Fruit fly (Drosophila melanogaster): ENCODE measurements around the gene CG6051.

The CG6051 gene

dm6 chr3R:27099579-27099978, 51.3 kb downstream of the CG6051 start, which contains the start of gene eater:
TSS of gene eater (minus strand) at chr3R:27099679.
- TF ChIP-seq fru (GFP tag; optimal IDR thresholded peaks at IDR 0.05) (no peak), Jra (GFP tag; optimal IDR thresholded peaks at IDR 0.05) (no peak), Myc (optimal IDR thresholded peaks at IDR 0.05) (no peak), dmrt93B (GFP tag; optimal IDR thresholded peaks at IDR 0.05) (no peak), psq (GFP tag; optimal IDR thresholded peaks at IDR 0.05) (no peak), dl (GFP tag; optimal IDR thresholded peaks at IDR 0.05; ENCODE audit: insufficient read depth in 1 of 2, partially characterized antibody in 2 of 2) (no peak), Mio (GFP tag; optimal IDR thresholded peaks at IDR 0.05) (no peak), lola (GFP tag; optimal IDR thresholded peaks at IDR 0.05) (no peak), HLH106 (tag; optimal IDR thresholded peaks at IDR 0.05) (no peak), br (GFP tag; optimal IDR thresholded peaks at IDR 0.05) (no peak), h (GFP tag; optimal IDR thresholded peaks at IDR 0.05) (no peak), brk (GFP tag; optimal IDR thresholded peaks at IDR 0.05) (no peak), CG9705 (GFP tag; optimal IDR thresholded peaks at IDR 0.05) (no peak), Hr83 (GFP tag; optimal IDR thresholded peaks at IDR 0.05; ENCODE audit: poor library complexity, severe bottlenecking) (no peak), OdsH (GFP tag; optimal IDR thresholded peaks at IDR 0.05) (no peak), Hr78 (GFP tag; optimal IDR thresholded peaks at IDR 0.05) (no peak), pan (optimal IDR thresholded peaks at IDR 0.05) (no peak), N (GFP tag; optimal IDR thresholded peaks at IDR 0.05) (no peak), sv (GFP tag; optimal IDR thresholded peaks at IDR 0.05) (no peak), jim (GFP tag; optimal IDR thresholded peaks at IDR 0.05) (no peak)

dm6 chr3R:27098638-27099037, 52.2 kb downstream of the CG6051 start:
- TF ChIP-seq foxo (GFP tag; optimal IDR thresholded peaks at IDR 0.05) (no peak), Dif (GFP tag; optimal IDR thresholded peaks at IDR 0.05; ENCODE audit: partially characterized antibody) (no peak), psq (GFP tag; optimal IDR thresholded peaks at IDR 0.05) (no peak), brk (GFP tag; optimal IDR thresholded peaks at IDR 0.05) (no peak), CG32264 (GFP tag; optimal IDR thresholded peaks at IDR 0.05) (no peak), Hr78 (GFP tag; optimal IDR thresholded peaks at IDR 0.05) (no peak), h (GFP tag; optimal IDR thresholded peaks at IDR 0.05) (no peak), dl (GFP tag; optimal IDR thresholded peaks at IDR 0.05; ENCODE audit: insufficient read depth in 1 of 2, partially characterized antibody in 2 of 2) (no peak), dsf (GFP tag; optimal IDR thresholded peaks at IDR 0.05; ENCODE audit: borderline replicate concordance) (no peak), lola (GFP tag; optimal IDR thresholded peaks at IDR 0.05) (no peak), sage (GFP tag; optimal IDR thresholded peaks at IDR 0.05) (no peak), tai (GFP tag; optimal IDR thresholded peaks at IDR 0.05) (no peak), CG9705 (GFP tag; optimal IDR thresholded peaks at IDR 0.05) (no peak), pan (optimal IDR thresholded peaks at IDR 0.05) (no peak), jim (GFP tag; optimal IDR thresholded peaks at IDR 0.05) (no peak), Hnf4 (GFP tag; optimal IDR thresholded peaks at IDR 0.05) (no peak), ey (GFP tag; optimal IDR thresholded peaks at IDR 0.05) (no peak), Dfd (GFP tag; optimal IDR thresholded peaks at IDR 0.05) (no peak), Mio (GFP tag; optimal IDR thresholded peaks at IDR 0.05) (no peak)

- no peak for TF ChIP-seq woc (GFP tag; optimal IDR thresholded peaks at IDR 0.05)
- TF ChIP-seq N (GFP tag; optimal IDR thresholded peaks at IDR 0.05) = no peak
- no peak for TF ChIP-seq Jra (GFP tag; optimal IDR thresholded peaks at IDR 0.05)
- TF ChIP-seq dl (GFP tag; optimal IDR thresholded peaks at IDR 0.05; ENCODE audit: insufficient read depth in 1 of 2, partially characterized antibody in 2 of 2) = no peak
- TF ChIP-seq Hr83 (GFP tag; optimal IDR thresholded peaks at IDR 0.05; ENCODE audit: poor library complexity, severe bottlenecking) = no peak
- no peak for TF ChIP-seq CG32264 (GFP tag; optimal IDR thresholded peaks at IDR 0.05)
- TF ChIP-seq h (GFP tag; optimal IDR thresholded peaks at IDR 0.05) = no peak
- TF ChIP-seq br (GFP tag; optimal IDR thresholded peaks at IDR 0.05) = no peak
Observed at dm6 chr3R:27094233-27094632, 56.6 kb downstream of the CG6051 start, which contains the start of gene CG14259. TSS of gene CG14259 (plus strand) at chr3R:27094533.

dm6 chr3R:27092843-27093242, 58.0 kb downstream of the CG6051 start, which contains the start of gene CG14258:
TSS of gene CG14258 (plus strand) at chr3R:27093143.
- TF ChIP-seq sv (GFP tag; optimal IDR thresholded peaks at IDR 0.05) (no peak), CG9705 (GFP tag; optimal IDR thresholded peaks at IDR 0.05) (no peak), usp (GFP tag; optimal IDR thresholded peaks at IDR 0.05) (no peak), dmrt93B (GFP tag; optimal IDR thresholded peaks at IDR 0.05) (no peak), Hnf4 (GFP tag; optimal IDR thresholded peaks at IDR 0.05) (no peak), HLH106 (tag; optimal IDR thresholded peaks at IDR 0.05) (no peak), Abd-B (GFP tag; optimal IDR thresholded peaks at IDR 0.05) (no peak), dl (GFP tag; optimal IDR thresholded peaks at IDR 0.05; ENCODE audit: insufficient read depth in 1 of 2, partially characterized antibody in 2 of 2) (no peak), Dfd (GFP tag; optimal IDR thresholded peaks at IDR 0.05) (no peak), tai (GFP tag; optimal IDR thresholded peaks at IDR 0.05) (no peak), N (GFP tag; optimal IDR thresholded peaks at IDR 0.05) (no peak), foxo (GFP tag; optimal IDR thresholded peaks at IDR 0.05) (no peak), h (GFP tag; optimal IDR thresholded peaks at IDR 0.05) (no peak), Vsx2 (GFP tag; optimal IDR thresholded peaks at IDR 0.05; ENCODE audit: partially characterized antibody) (no peak), br (GFP tag; optimal IDR thresholded peaks at IDR 0.05) (no peak), Mio (GFP tag; optimal IDR thresholded peaks at IDR 0.05) (no peak), Hr78 (GFP tag; optimal IDR thresholded peaks at IDR 0.05) (no peak), Myc (optimal IDR thresholded peaks at IDR 0.05) (no peak), Hr83 (GFP tag; optimal IDR thresholded peaks at IDR 0.05; ENCODE audit: poor library complexity, severe bottlenecking) (no peak)

Measured in whole organism, wandering third instar larva.